Fruit fly (Drosophila melanogaster) whole organism, wandering third instar larva: ENCODE measurements around the gene Archease.
A peak's percentile ranks its signal among the peaks of the same experiment; 100 is the strongest.

Experiments used
- Abd-B ChIP-seq: fragments of >200 bp; optimal IDR thresholded peaks from 2 replicates; lab custom pipeline; 2017; ENCODE audit warnings: missing biosample characterization, missing genetic modification characterization
- CG32264 ChIP-seq: fragments of 200-800 bp; sonication (Bioruptor generic); optimal IDR thresholded peaks from 2 replicates; lab custom pipeline; 2016; ENCODE audit warnings: missing biosample characterization, missing genetic modification characterization
- CG9705 ChIP-seq: fragments of 200-800 bp; sonication (Bioruptor generic); optimal IDR thresholded peaks from 2 replicates; lab custom pipeline; 2018; ENCODE audit warnings: missing biosample characterization, mild to moderate bottlenecking, missing genetic modification characterization
- CrebA ChIP-seq: fragments of 200-800 bp; sonication (Bioruptor generic); optimal IDR thresholded peaks from 2 replicates; lab custom pipeline; 2016; ENCODE audit warnings: missing biosample characterization, mild to moderate bottlenecking, missing genetic modification characterization, borderline replicate concordance
- Dfd ChIP-seq: fragments of >200 bp; optimal IDR thresholded peaks from 2 replicates; lab custom pipeline; 2017; ENCODE audit warnings: missing biosample characterization, missing genetic modification characterization
- Dif ChIP-seq: fragments of 200-275, 200-300 bp; sonication (Bioruptor generic); optimal IDR thresholded peaks from 2 replicates; lab custom pipeline; 2018; ENCODE audit warnings: missing biosample characterization, missing genetic modification characterization; ENCODE audit not compliant: partially characterized antibody
- GATAd ChIP-seq: sonication (Bioruptor generic); optimal IDR thresholded peaks from 2 replicates; lab custom pipeline; 2016; ENCODE audit warnings: missing biosample characterization, missing genetic modification characterization
- HLH106 ChIP-seq: fragments of 200-800 bp; optimal IDR thresholded peaks from 3 replicates; lab custom pipeline; 2019; ENCODE audit warnings: missing biosample characterization, mild to moderate bottlenecking, missing genetic modification characterization, moderate library complexity
- Hnf4 ChIP-seq: fragments of 200-800 bp; sonication (Bioruptor generic); optimal IDR thresholded peaks from 2 replicates; lab custom pipeline; 2016; ENCODE audit warnings: missing biosample characterization, mild to moderate bottlenecking, missing genetic modification characterization
- Hr78 ChIP-seq: fragments of >200 bp; optimal IDR thresholded peaks from 2 replicates; lab custom pipeline; 2017; ENCODE audit warnings: missing biosample characterization, missing genetic modification characterization
- Jra ChIP-seq: sonication (Bioruptor generic); optimal IDR thresholded peaks from 2 replicates; lab custom pipeline; 2016; ENCODE audit warnings: missing biosample characterization, missing genetic modification characterization
- Mio ChIP-seq: sonication (Bioruptor generic); optimal IDR thresholded peaks from 2 replicates; lab custom pipeline; 2016; ENCODE audit warnings: missing biosample characterization, missing genetic modification characterization
- Myc ChIP-seq: fragments of >200 bp; optimal IDR thresholded peaks from 2 replicates; lab custom pipeline; 2017
- OdsH ChIP-seq: fragments of 200-800 bp; sonication (Bioruptor generic); optimal IDR thresholded peaks from 2 replicates; lab custom pipeline; 2016; ENCODE audit warnings: missing biosample characterization, mild to moderate bottlenecking, missing genetic modification characterization
- Rel ChIP-seq, 2 experiments: fragments of 200-800 bp; sonication (Bioruptor generic) in 1 of 2; optimal IDR thresholded peaks; 2 replicates in 1 of 2; 3 replicates in 1 of 2; lab custom pipeline; 2016 to 2019; ENCODE audit warnings: mild to moderate bottlenecking in 2 of 2, missing biosample characterization in 2 of 2, missing genetic modification characterization in 2 of 2, moderate library complexity in 1 of 2
- Sp1 ChIP-seq: fragments of 200-800 bp; sonication (Bioruptor generic); optimal IDR thresholded peaks from 3 replicates; lab custom pipeline; 2019; ENCODE audit warnings: missing biosample characterization, mild to moderate bottlenecking, missing genetic modification characterization, moderate library complexity
- Vsx2 ChIP-seq: fragments of 200-300, 225-300 bp; sonication (Bioruptor generic); optimal IDR thresholded peaks from 2 replicates; lab custom pipeline; 2018; ENCODE audit warnings: missing biosample characterization, missing genetic modification characterization; ENCODE audit not compliant: partially characterized antibody
- br ChIP-seq: fragments of 200-800 bp; sonication (Bioruptor generic); optimal IDR thresholded peaks from 2 replicates; lab custom pipeline; 2016; ENCODE audit warnings: missing biosample characterization, missing genetic modification characterization
- brk ChIP-seq: fragments of 200-800 bp; sonication (Bioruptor generic); optimal IDR thresholded peaks from 2 replicates; lab custom pipeline; 2016; ENCODE audit warnings: missing biosample characterization, mild to moderate bottlenecking, missing genetic modification characterization
- dl ChIP-seq, 2 experiments: fragments of 175-275, 200-275 bp in 1 of 2; fragments of 200-275 bp in 1 of 2; sonication (Bioruptor generic); optimal IDR thresholded peaks; lab custom pipeline; 2018; ENCODE audit warnings: mild to moderate bottlenecking in 2 of 2, missing biosample characterization in 2 of 2, missing genetic modification characterization in 2 of 2, moderate library complexity in 2 of 2; ENCODE audit not compliant: partially characterized antibody in 2 of 2, insufficient read depth in 1 of 2
- dmrt93B ChIP-seq: fragments of 200-800 bp; sonication (Bioruptor generic); optimal IDR thresholded peaks from 2 replicates; lab custom pipeline; 2018; ENCODE audit warnings: missing biosample characterization, mild to moderate bottlenecking, missing genetic modification characterization
- dsf ChIP-seq: sonication (Bioruptor generic); optimal IDR thresholded peaks from 2 replicates; lab custom pipeline; 2016; ENCODE audit warnings: missing biosample characterization, missing genetic modification characterization, borderline replicate concordance
- ey ChIP-seq: fragments of 200-800 bp; sonication (Bioruptor generic); optimal IDR thresholded peaks from 2 replicates; lab custom pipeline; 2016; ENCODE audit warnings: missing biosample characterization, missing genetic modification characterization
- foxo ChIP-seq, 2 experiments: fragments of 200-800 bp; sonication (Bioruptor generic); optimal IDR thresholded peaks; 2 replicates in 1 of 2; 3 replicates in 1 of 2; lab custom pipeline; 2016 to 2017; ENCODE audit warnings: missing biosample characterization in 2 of 2, missing genetic modification characterization in 2 of 2
- fru ChIP-seq: fragments of 200-800 bp; sonication (Bioruptor generic); optimal IDR thresholded peaks from 3 replicates; lab custom pipeline; 2016; ENCODE audit warnings: missing biosample characterization, mild to moderate bottlenecking, missing genetic modification characterization
- h ChIP-seq: fragments of 200-800 bp; sonication (Bioruptor generic); optimal IDR thresholded peaks from 3 replicates; lab custom pipeline; 2016; ENCODE audit warnings: missing biosample characterization, mild to moderate bottlenecking, missing genetic modification characterization
- jim ChIP-seq: fragments of 175-275, 200-325 bp; sonication (Bioruptor generic); optimal IDR thresholded peaks from 2 replicates; lab custom pipeline; 2016; ENCODE audit warnings: missing biosample characterization, mild to moderate bottlenecking, missing genetic modification characterization
- lola ChIP-seq: fragments of >200 bp; optimal IDR thresholded peaks from 2 replicates; lab custom pipeline; 2017; ENCODE audit warnings: missing biosample characterization, missing genetic modification characterization
- pan ChIP-seq: fragments of >200 bp; optimal IDR thresholded peaks from 2 replicates; lab custom pipeline; 2017
- psq ChIP-seq: fragments of 200-800 bp; sonication (Bioruptor generic); optimal IDR thresholded peaks from 3 replicates; lab custom pipeline; 2017; ENCODE audit warnings: missing biosample characterization, mild to moderate bottlenecking, missing genetic modification characterization, moderate library complexity
- rgr ChIP-seq: fragments of 200-800 bp; sonication (Bioruptor generic); optimal IDR thresholded peaks from 3 replicates; lab custom pipeline; 2016; ENCODE audit warnings: missing biosample characterization, mild to moderate bottlenecking, missing genetic modification characterization
- sage ChIP-seq: fragments of 200-800 bp; sonication (Bioruptor generic); optimal IDR thresholded peaks from 2 replicates; lab custom pipeline; 2016; ENCODE audit warnings: missing biosample characterization, mild to moderate bottlenecking, missing genetic modification characterization
- sv ChIP-seq: fragments of 200-800 bp; sonication (Bioruptor generic); optimal IDR thresholded peaks from 3 replicates; lab custom pipeline; 2016; ENCODE audit warnings: missing biosample characterization, missing genetic modification characterization
- tai ChIP-seq: sonication (Bioruptor generic); optimal IDR thresholded peaks from 2 replicates; lab custom pipeline; 2016; ENCODE audit warnings: missing biosample characterization, missing genetic modification characterization
- usp ChIP-seq: fragments of >200 bp; optimal IDR thresholded peaks from 2 replicates; lab custom pipeline; 2017; ENCODE audit warnings: missing biosample characterization, missing genetic modification characterization
- woc ChIP-seq: sonication (Bioruptor generic); optimal IDR thresholded peaks from 2 replicates; lab custom pipeline; 2016; ENCODE audit warnings: missing biosample characterization, mild to moderate bottlenecking, missing genetic modification characterization

Gene Archease

DNA sequence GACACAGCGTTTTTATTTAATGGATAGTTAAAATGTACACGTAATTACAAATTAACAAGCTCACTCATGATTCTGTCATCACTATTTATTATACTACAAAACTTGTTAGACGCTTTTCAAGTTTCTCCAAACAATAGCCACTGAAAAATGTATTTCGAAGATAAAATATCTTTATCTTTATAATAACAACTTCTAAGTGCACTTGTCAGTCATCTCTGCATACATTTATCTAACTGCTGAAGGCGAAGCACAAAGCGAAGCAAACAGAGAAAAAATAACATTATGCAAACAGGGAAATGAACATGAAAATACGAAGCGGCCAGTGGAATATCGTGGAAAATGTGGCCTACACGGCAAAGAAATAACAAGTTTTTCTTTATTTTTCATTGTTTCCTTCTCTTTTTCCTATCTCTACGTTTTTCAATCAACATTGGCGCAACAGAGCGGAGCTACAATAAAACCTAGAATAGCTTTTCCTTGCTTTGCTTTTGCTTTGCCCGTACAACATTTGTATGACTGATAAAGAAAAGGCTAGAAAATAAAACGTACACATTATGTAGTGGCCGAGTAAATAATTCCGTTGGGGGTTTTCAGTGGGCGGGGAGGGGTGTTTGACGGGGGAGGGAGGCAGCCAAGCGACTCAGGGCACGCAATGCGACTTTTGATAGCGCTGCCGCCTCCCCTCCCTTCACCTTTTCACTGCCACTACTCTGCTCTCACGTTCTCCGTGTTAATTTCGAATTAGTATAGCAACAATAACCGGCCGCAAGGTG is 33.2 kb downstream of the Archease start:
- no peak for TF ChIP-seq tai
- no peak for TF ChIP-seq lola (GFP tag; lab: Kevin White, UChicago)
- TF ChIP-seq CG32264, result no peak
- TF ChIP-seq Dfd (GFP tag; lab: Kevin White, UChicago), result no peak
- TF ChIP-seq Jra, result no peak
- no peak for TF ChIP-seq jim
- no peak for TF ChIP-seq Rel (GFP tag; optimal IDR thresholded peaks at IDR 0.05; lab: Kevin White, UChicago)
- TF ChIP-seq Rel (tag; optimal IDR thresholded peaks at IDR 0.05; lab: Kevin White, UChicago), result peak; percentile 35

- TF ChIP-seq woc (GFP tag; lab: Kevin White, UChicago) (peak; percentile 9), dsf (GFP tag; lab: Kevin White, UChicago) (no peak), Mio (GFP tag; lab: Kevin White, UChicago) (no peak), h (GFP tag; lab: Kevin White, UChicago) (peak; percentile 60), pan (lab: Kevin White, UChicago) (no peak), brk (GFP tag; lab: Kevin White, UChicago) (no peak), CG32264 (no peak), lola (GFP tag; lab: Kevin White, UChicago) (no peak), CG9705 (GFP tag; lab: Kevin White, UChicago) (no peak), GATAd (GFP tag; lab: Kevin White, UChicago) (no peak), sv (GFP tag; lab: Kevin White, UChicago) (no peak), fru (GFP tag; lab: Kevin White, UChicago) (peak; percentile 35), Vsx2 (GFP tag; lab: Kevin White, UChicago) (no peak), Hr78 (GFP tag; lab: Kevin White, UChicago) (no peak), tai (peak; percentile 26), Dif (no peak), dl (GFP tag; optimal IDR thresholded peaks at IDR 0.05; lab: Kevin White, UChicago; ENCODE audit: insufficient read depth in 1 of 2, partially characterized antibody in 2 of 2) (no peak), Jra (no peak), OdsH (peak; percentile 31), sage (GFP tag; lab: Kevin White, UChicago) (no peak), foxo (GFP tag; optimal IDR thresholded peaks at IDR 0.05; lab: Kevin White, UChicago) (peak in 1 of 2 experiments; percentile 36), Dfd (GFP tag; lab: Kevin White, UChicago) (no peak), ey (GFP tag; lab: Kevin White, UChicago) (peak; percentile 19), rgr (GFP tag; lab: Kevin White, UChicago) (peak; percentile 52), Myc (lab: Kevin White, UChicago) (no peak), CrebA (GFP tag; lab: Kevin White, UChicago) (no peak), usp (GFP tag; lab: Kevin White, UChicago) (no peak), dmrt93B (GFP tag; lab: Kevin White, UChicago) (no peak), psq (GFP tag; lab: Kevin White, UChicago) (peak; percentile 3), Abd-B (no peak)
These were observed 34.5 kb downstream of the Archease start for dm6 chr3R:21628213-21628800.

DNA sequence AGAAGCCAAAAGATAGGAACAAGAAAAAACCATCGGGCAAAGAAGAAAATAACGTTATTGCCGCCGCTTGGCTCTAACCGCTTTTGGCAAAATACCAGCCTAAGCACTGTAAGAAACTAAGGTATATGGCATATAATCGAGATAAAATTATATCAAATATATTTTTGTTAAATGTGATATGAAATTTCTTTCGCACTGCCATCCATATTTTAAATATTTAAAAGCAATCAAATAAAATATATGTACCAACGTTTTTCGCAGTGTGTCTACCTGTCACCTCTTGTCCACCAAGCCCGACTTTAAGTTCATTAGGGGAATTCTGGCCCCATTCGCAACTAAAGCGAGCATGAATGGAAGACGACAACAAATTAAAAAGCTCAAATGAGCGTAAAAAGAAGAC is 35.0 kb downstream of the Archease start:
- TF ChIP-seq brk (GFP tag; lab: Kevin White, UChicago), result peak; percentile 85
- TF ChIP-seq lola (GFP tag; lab: Kevin White, UChicago), result no peak
- TF ChIP-seq ey (GFP tag; lab: Kevin White, UChicago), result peak; percentile 73
- peak; percentile 51 for TF ChIP-seq Jra
- TF ChIP-seq Hnf4 (GFP tag; lab: Kevin White, UChicago), result peak; percentile 75
- TF ChIP-seq Myc (lab: Kevin White, UChicago), result no peak
- peak; percentile 83 for TF ChIP-seq rgr (GFP tag; lab: Kevin White, UChicago)
- peak; percentile 60 for TF ChIP-seq tai
- no peak for TF ChIP-seq usp (GFP tag; lab: Kevin White, UChicago)
- TF ChIP-seq HLH106 (tag; lab: Kevin White, UChicago), result peak; percentile 82
- peak; percentile 13 for TF ChIP-seq sv (GFP tag; lab: Kevin White, UChicago)
- peak; percentile 51 for TF ChIP-seq dmrt93B (GFP tag; lab: Kevin White, UChicago)
- peak; percentile 40 for TF ChIP-seq CrebA (GFP tag; lab: Kevin White, UChicago)
- peak; percentile 84 for TF ChIP-seq OdsH
- peak; percentile 59 for TF ChIP-seq Rel (GFP tag; optimal IDR thresholded peaks at IDR 0.05; lab: Kevin White, UChicago)
- peak; percentile 43 for TF ChIP-seq Rel (tag; optimal IDR thresholded peaks at IDR 0.05; lab: Kevin White, UChicago)
- peak; percentile 52 for TF ChIP-seq sage (GFP tag; lab: Kevin White, UChicago)
- peak; percentile 80 for TF ChIP-seq fru (GFP tag; lab: Kevin White, UChicago)
- TF ChIP-seq psq (GFP tag; lab: Kevin White, UChicago), result peak; percentile 88
- TF ChIP-seq foxo (GFP tag; optimal IDR thresholded peaks at IDR 0.05; lab: Kevin White, UChicago), result peak in 1 of 2 experiments; percentile 85
- TF ChIP-seq CG9705 (GFP tag; lab: Kevin White, UChicago), result peak; percentile 27
- TF ChIP-seq Sp1 (GFP tag; lab: Kevin White, UChicago), result peak; percentile 81
- TF ChIP-seq br, result peak; percentile 72
- no peak for TF ChIP-seq Mio (GFP tag; lab: Kevin White, UChicago)
- TF ChIP-seq woc (GFP tag; lab: Kevin White, UChicago), result peak; percentile 52
- TF ChIP-seq Vsx2 (GFP tag; lab: Kevin White, UChicago), result no peak
- no peak for TF ChIP-seq CG32264
- peak; percentile 89 for TF ChIP-seq h (GFP tag; lab: Kevin White, UChicago)
